Worm (Caenorhabditis elegans): ENCODE results near the gene srv-12.

srv-12 gene

ce11 chrIV:10053550-10053949 lies at the start of gene srv-12:
TSS of gene srv-12 (minus strand) at chrIV:10053650.
- TF ChIP-seq hmg-4 (GFP tag; optimal IDR thresholded peaks at IDR 0.05) (no peak), F13C5.2 (tag; optimal IDR thresholded peaks at IDR 0.05) (no peak), pes-1 (GFP tag; IDR thresholded peaks at IDR 0.05) (no peak), ama-1 (optimal IDR thresholded peaks at IDR 0.05) (no peak), hnd-1 (tag; optimal IDR thresholded peaks at IDR 0.05) (no peak), ceh-36 (tag; optimal IDR thresholded peaks at IDR 0.05) (no peak), tbx-11 (GFP tag; IDR thresholded peaks at IDR 0.05) (no peak), hmbx-1 (tag; optimal IDR thresholded peaks at IDR 0.05) (no peak), ceh-13 (GFP tag; optimal IDR thresholded peaks at IDR 0.05) (no peak), B0310.2 (tag; optimal IDR thresholded peaks at IDR 0.05) (no peak), tbx-37 (GFP tag; conservative IDR thresholded peaks at IDR 0.05) (no peak), tra-4 (tag; optimal IDR thresholded peaks at IDR 0.05) (no peak), aly-1 (tag; optimal IDR thresholded peaks at IDR 0.05) (no peak), ets-7 (tag; optimal IDR thresholded peaks at IDR 0.05) (no peak), sea-1 (GFP tag; conservative IDR thresholded peaks at IDR 0.05) (no peak), flt-1 (GFP tag; IDR thresholded peaks at IDR 0.05) (no peak), scrt-1 (GFP tag; IDR thresholded peaks at IDR 0.05) (no peak)

- no peak for TF ChIP-seq hnd-1 (tag; optimal IDR thresholded peaks at IDR 0.05)
These were observed 43.4 kb upstream of the srv-12 start, which contains the start of gene dis-3 for ce11 chrIV:10096881-10097280. TSS of gene dis-3 (plus strand) at chrIV:10097202.

- TF ChIP-seq scrt-1 (GFP tag; IDR thresholded peaks at IDR 0.05) (no peak), ceh-13 (GFP tag; optimal IDR thresholded peaks at IDR 0.05) (no peak), pes-1 (GFP tag; IDR thresholded peaks at IDR 0.05) (no peak), tbx-37 (GFP tag; conservative IDR thresholded peaks at IDR 0.05) (no peak), ceh-36 (tag; optimal IDR thresholded peaks at IDR 0.05) (no peak), tbx-11 (GFP tag; IDR thresholded peaks at IDR 0.05) (no peak), hmg-4 (GFP tag; optimal IDR thresholded peaks at IDR 0.05) (no peak), hnd-1 (tag; optimal IDR thresholded peaks at IDR 0.05) (no peak), aly-1 (tag; optimal IDR thresholded peaks at IDR 0.05) (no peak), ets-7 (tag; optimal IDR thresholded peaks at IDR 0.05) (no peak), F13C5.2 (tag; optimal IDR thresholded peaks at IDR 0.05) (no peak), flt-1 (GFP tag; IDR thresholded peaks at IDR 0.05) (no peak), B0310.2 (tag; optimal IDR thresholded peaks at IDR 0.05) (no peak), ama-1 (optimal IDR thresholded peaks at IDR 0.05) (no peak), hmbx-1 (tag; optimal IDR thresholded peaks at IDR 0.05) (no peak), tra-4 (tag; optimal IDR thresholded peaks at IDR 0.05) (no peak), sea-1 (GFP tag; conservative IDR thresholded peaks at IDR 0.05) (no peak)
These were observed 41.7 kb upstream of the srv-12 start, which contains the start of the genes C04G2.5 and msp-36 for ce11 chrIV:10095171-10095570. TSS of gene C04G2.5 (minus strand) at chrIV:10095271. TSS of gene msp-36 (plus strand) at chrIV:10095433.

- TF ChIP-seq sea-1 (GFP tag; conservative IDR thresholded peaks at IDR 0.05), result no peak
- no peak for TF ChIP-seq ceh-36 (tag; optimal IDR thresholded peaks at IDR 0.05)
- no peak for TF ChIP-seq ama-1 (optimal IDR thresholded peaks at IDR 0.05)
- TF ChIP-seq hmg-4 (GFP tag; optimal IDR thresholded peaks at IDR 0.05), result no peak
- no peak for TF ChIP-seq hnd-1 (tag; optimal IDR thresholded peaks at IDR 0.05)
- TF ChIP-seq ceh-13 (GFP tag; optimal IDR thresholded peaks at IDR 0.05), result no peak
- no peak for TF ChIP-seq F13C5.2 (tag; optimal IDR thresholded peaks at IDR 0.05)
- no peak for TF ChIP-seq hmbx-1 (tag; optimal IDR thresholded peaks at IDR 0.05)
- no peak for TF ChIP-seq tra-4 (tag; optimal IDR thresholded peaks at IDR 0.05)
- TF ChIP-seq aly-1 (tag; optimal IDR thresholded peaks at IDR 0.05), result no peak
- TF ChIP-seq B0310.2 (tag; optimal IDR thresholded peaks at IDR 0.05), result no peak
- TF ChIP-seq ets-7 (tag; optimal IDR thresholded peaks at IDR 0.05), result no peak
- no peak for TF ChIP-seq tbx-11 (GFP tag; IDR thresholded peaks at IDR 0.05)
- no peak for TF ChIP-seq scrt-1 (GFP tag; IDR thresholded peaks at IDR 0.05)
- no peak for TF ChIP-seq tbx-37 (GFP tag; conservative IDR thresholded peaks at IDR 0.05)
- no peak for TF ChIP-seq pes-1 (GFP tag; IDR thresholded peaks at IDR 0.05)
- no peak for TF ChIP-seq flt-1 (GFP tag; IDR thresholded peaks at IDR 0.05)
These were observed 36.9 kb upstream of the srv-12 start, which contains the start of gene ttbk-5 for ce11 chrIV:10090358-10090757. TSS of gene ttbk-5 (plus strand) at chrIV:10090658.

ce11 chrIV:10089777-10090176 lies 36.3 kb upstream of the srv-12 start, which contains the start of gene ttr-39:
TSS of gene ttr-39 (minus strand) at chrIV:10089877.
- TF ChIP-seq scrt-1 (GFP tag; IDR thresholded peaks at IDR 0.05) (no peak), hnd-1 (tag; optimal IDR thresholded peaks at IDR 0.05) (no peak), ama-1 (optimal IDR thresholded peaks at IDR 0.05) (no peak), tbx-37 (GFP tag; conservative IDR thresholded peaks at IDR 0.05) (no peak), hmbx-1 (tag; optimal IDR thresholded peaks at IDR 0.05) (no peak), ets-7 (tag; optimal IDR thresholded peaks at IDR 0.05) (no peak), hmg-4 (GFP tag; optimal IDR thresholded peaks at IDR 0.05) (no peak), tra-4 (tag; optimal IDR thresholded peaks at IDR 0.05) (no peak), tbx-11 (GFP tag; IDR thresholded peaks at IDR 0.05) (no peak), F13C5.2 (tag; optimal IDR thresholded peaks at IDR 0.05) (no peak), flt-1 (GFP tag; IDR thresholded peaks at IDR 0.05) (no peak), pes-1 (GFP tag; IDR thresholded peaks at IDR 0.05) (no peak), sea-1 (GFP tag; conservative IDR thresholded peaks at IDR 0.05) (no peak), ceh-36 (tag; optimal IDR thresholded peaks at IDR 0.05) (no peak)

- TF ChIP-seq pes-1 (GFP tag; IDR thresholded peaks at IDR 0.05) (no peak; the same call in 1 of the 2 replicates), tbx-11 (GFP tag; IDR thresholded peaks at IDR 0.05) (no peak), ceh-13 (GFP tag; optimal IDR thresholded peaks at IDR 0.05) (no peak), ama-1 (optimal IDR thresholded peaks at IDR 0.05) (no peak), F13C5.2 (tag; optimal IDR thresholded peaks at IDR 0.05) (peak; percentile 48)
These were observed 32.1 kb upstream of the srv-12 start, which contains the start of the genes col-2 and ndc-80 for ce11 chrIV:10085401-10086187. TSS of gene col-2 (minus strand) at chrIV:10085451. TSS of gene ndc-80 (plus strand) at chrIV:10086137.

ce11 chrIV:10084323-10084959 lies 31.0 kb upstream of the srv-12 start, which contains the start of gene W01B6.8:
TSS of gene W01B6.8 (minus strand) at chrIV:10084373.
- TF ChIP-seq flt-1 (GFP tag; IDR thresholded peaks at IDR 0.05) (no peak), sea-1 (GFP tag; conservative IDR thresholded peaks at IDR 0.05) (0 out of 2 replicates have a peak, but pooled peaks have one; percentile 56), scrt-1 (GFP tag; IDR thresholded peaks at IDR 0.05) (no peak), hmbx-1 (tag; optimal IDR thresholded peaks at IDR 0.05) (no peak), B0310.2 (tag; optimal IDR thresholded peaks at IDR 0.05) (no peak), hmg-4 (GFP tag; optimal IDR thresholded peaks at IDR 0.05) (no peak), tbx-37 (GFP tag; conservative IDR thresholded peaks at IDR 0.05) (no peak), ceh-13 (GFP tag; optimal IDR thresholded peaks at IDR 0.05) (no peak), aly-1 (tag; optimal IDR thresholded peaks at IDR 0.05) (no peak)

Measured in whole organism, early embryonic.